Fruit fly (Drosophila melanogaster) whole organism, embryonic: ENCODE measurements around the gene sqh.
A peak's percentile ranks its signal among the peaks of the same experiment; 100 is the strongest.

Source experiments
- CG10147 ChIP-seq: fragments of 200-800 bp; sonication (Bioruptor generic); optimal IDR thresholded peaks from 2 replicates; lab custom pipeline; 2019; ENCODE audit warnings: missing biosample characterization, mild to moderate bottlenecking, missing genetic modification characterization, moderate library complexity
- CG10565 ChIP-seq: fragments of 200-800 bp; sonication (Bioruptor generic); optimal IDR thresholded peaks from 3 replicates; lab custom pipeline; 2016; ENCODE audit warnings: missing biosample characterization, mild to moderate bottlenecking, missing genetic modification characterization
- CG11504 ChIP-seq: fragments of 200-800 bp; sonication (Bioruptor generic); optimal IDR thresholded peaks from 3 replicates; lab custom pipeline; 2019; ENCODE audit warnings: missing biosample characterization, mild to moderate bottlenecking, missing genetic modification characterization, moderate library complexity
- CG12659 ChIP-seq: fragments of 200-800 bp; sonication (Bioruptor generic); optimal IDR thresholded peaks from 3 replicates; lab custom pipeline; 2017; ENCODE audit warnings: mild to moderate bottlenecking, missing biosample characterization, missing genetic modification reagents, missing genetic modification characterization
- CG14050 ChIP-seq: fragments of 200-800 bp; sonication (Bioruptor generic); IDR thresholded peaks from 3 replicates; pipeline ENCODE4 v1.3.6; 2022; ENCODE audit warnings: missing biosample characterization, missing genetic modification characterization
- CG16863 ChIP-seq: fragments of 200-800 bp; sonication (Bioruptor generic); optimal IDR thresholded peaks from 3 replicates; lab custom pipeline; 2016; ENCODE audit warnings: missing biosample characterization, missing genetic modification characterization
- CG17328 ChIP-seq: fragments of 200-800 bp; sonication (Bioruptor generic); IDR thresholded peaks from 2 replicates; pipeline ENCODE4 v1.3.6; 2022; ENCODE audit warnings: missing biosample characterization, missing genetic modification characterization
- CG17385 ChIP-seq: fragments of 200-800 bp; sonication (Bioruptor generic); optimal IDR thresholded peaks from 3 replicates; lab custom pipeline; 2018; ENCODE audit warnings: missing biosample characterization, mild to moderate bottlenecking, missing genetic modification characterization
- CG18011 ChIP-seq: fragments of 200-800 bp; sonication (Bioruptor generic); optimal IDR thresholded peaks from 2 replicates; lab custom pipeline; 2017; ENCODE audit warnings: missing biosample characterization, missing genetic modification characterization, mild to moderate bottlenecking, moderate library complexity, missing genotype
- CG18764 ChIP-seq: fragments of 200-800 bp; sonication (Bioruptor generic); optimal IDR thresholded peaks from 3 replicates; lab custom pipeline; 2016; ENCODE audit warnings: missing biosample characterization, missing genetic modification characterization
- CG2116 ChIP-seq: fragments of 200-800 bp; sonication (Bioruptor generic); optimal IDR thresholded peaks from 3 replicates; lab custom pipeline; 2018; ENCODE audit warnings: missing biosample characterization, mild to moderate bottlenecking, missing genetic modification characterization
- CG31441 ChIP-seq: fragments of 200-800 bp; sonication (Bioruptor generic); IDR thresholded peaks from 2 replicates; pipeline ENCODE4 v1.3.6; 2022; ENCODE audit warnings: missing biosample characterization, missing genetic modification characterization
- CG34422 ChIP-seq: fragments of 200-800 bp; sonication (Bioruptor generic); IDR thresholded peaks from 3 replicates; pipeline ENCODE4 v1.3.6; 2022; ENCODE audit warnings: missing biosample characterization, missing genetic modification characterization
- CG4328 ChIP-seq: fragments of 200-800 bp; sonication (Bioruptor generic); optimal IDR thresholded peaks from 3 replicates; lab custom pipeline; 2017; ENCODE audit warnings: missing biosample characterization, missing genetic modification reagents, missing genetic modification characterization
- CG4424 ChIP-seq: fragments of 200-800 bp; sonication (Bioruptor generic); optimal IDR thresholded peaks from 3 replicates; lab custom pipeline; 2016; ENCODE audit warnings: missing biosample characterization, missing genetic modification characterization
- CG7928 ChIP-seq: fragments of 200-800 bp; sonication (Bioruptor generic); optimal IDR thresholded peaks from 2 replicates; lab custom pipeline; 2017; ENCODE audit warnings: missing biosample characterization, mild to moderate bottlenecking, missing genetic modification characterization
- CG7987 ChIP-seq: fragments of 200-800 bp; sonication (Bioruptor generic); optimal IDR thresholded peaks from 2 replicates; lab custom pipeline; 2018; ENCODE audit warnings: missing biosample characterization, mild to moderate bottlenecking, missing genetic modification characterization, moderate library complexity
- CoRest ChIP-seq: fragments of 200-800 bp; sonication (Bioruptor generic); optimal IDR thresholded peaks from 3 replicates; lab custom pipeline; 2018; ENCODE audit warnings: missing biosample characterization, mild to moderate bottlenecking, missing genetic modification characterization, moderate library complexity
- Fer3 ChIP-seq: fragments of 200-800 bp; sonication (Bioruptor generic); optimal IDR thresholded peaks from 2 replicates; lab custom pipeline; 2018; ENCODE audit warnings: missing biosample characterization, mild to moderate bottlenecking, missing genetic modification characterization, moderate library complexity
- HHEX ChIP-seq: fragments of 200-800 bp; sonication (Bioruptor generic); optimal IDR thresholded peaks from 3 replicates; lab custom pipeline; 2017; ENCODE audit warnings: missing biosample characterization, mild to moderate bottlenecking, missing genetic modification characterization, missing genetic modification reagents
- HmgZ ChIP-seq: fragments of 200-800 bp; sonication (Bioruptor generic); optimal IDR thresholded peaks from 2 replicates; lab custom pipeline; 2018; ENCODE audit warnings: missing biosample characterization, mild to moderate bottlenecking, missing genetic modification characterization
- MESR4 ChIP-seq: fragments of 200-800 bp; sonication (Bioruptor generic); optimal IDR thresholded peaks from 2 replicates; lab custom pipeline; 2018; ENCODE audit warnings: missing biosample characterization, mild to moderate bottlenecking, missing genetic modification characterization, moderate library complexity
- Oaz ChIP-seq: fragments of 200-800 bp; sonication (Bioruptor generic); IDR thresholded peaks from 2 replicates; pipeline ENCODE4 v1.3.6; 2022; ENCODE audit warnings: missing biosample characterization, missing genetic modification characterization
- Sry-δ ChIP-seq: fragments of 200-800 bp; sonication (Bioruptor generic); optimal IDR thresholded peaks from 2 replicates; lab custom pipeline; 2016; ENCODE audit warnings: missing biosample characterization, missing genetic modification characterization
- YL-1 ChIP-seq: fragments of 200-800 bp; sonication (Bioruptor generic); optimal IDR thresholded peaks from 3 replicates; lab custom pipeline; 2017; ENCODE audit warnings: missing biosample characterization, mild to moderate bottlenecking, missing genetic modification characterization
- ato ChIP-seq: fragments of 200-800 bp; sonication (Bioruptor generic); IDR thresholded peaks from 2 replicates; pipeline ENCODE4 v1.3.6; 2022; ENCODE audit warnings: missing biosample characterization, missing genetic modification characterization; ENCODE audit not compliant: partially characterized antibody
- bigmax ChIP-seq: fragments of 200-800 bp; sonication (Bioruptor generic); optimal IDR thresholded peaks from 2 replicates; lab custom pipeline; 2018; ENCODE audit warnings: missing biosample characterization, mild to moderate bottlenecking, missing genetic modification characterization
- bowl ChIP-seq: fragments of 200-800 bp; sonication (Bioruptor generic); IDR thresholded peaks from 2 replicates; pipeline ENCODE4 v1.3.6; 2022; ENCODE audit warnings: missing biosample characterization, missing genetic modification characterization
- cas ChIP-seq: fragments of 200-800 bp; sonication (Bioruptor generic); IDR thresholded peaks from 2 replicates; pipeline ENCODE4 v1.3.6; 2022; ENCODE audit warnings: missing biosample characterization, missing genetic modification characterization
- cg ChIP-seq: fragments of 200-800 bp; sonication (Bioruptor generic); optimal IDR thresholded peaks from 3 replicates; lab custom pipeline; 2019; ENCODE audit warnings: missing biosample characterization, mild to moderate bottlenecking, missing genetic modification characterization, moderate library complexity
- chif ChIP-seq, 2 experiments: fragments of 200-800 bp; sonication (Bioruptor generic); optimal IDR thresholded peaks; 3 replicates each; lab custom pipeline; 2016; ENCODE audit warnings: missing biosample characterization in 2 of 2, missing genetic modification characterization in 2 of 2
- chinmo ChIP-seq: fragments of 200-800 bp; sonication (Bioruptor generic); IDR thresholded peaks from 4 replicates; pipeline ENCODE4 v1.3.6; 2022; ENCODE audit warnings: missing biosample characterization, missing genetic modification characterization; ENCODE audit not compliant: partially characterized antibody
- ci ChIP-seq: fragments of 200-800 bp; sonication (Bioruptor generic); IDR thresholded peaks from 3 replicates; pipeline ENCODE4 v1.3.6; 2022; ENCODE audit warnings: missing biosample characterization, missing genetic modification characterization
- corto ChIP-seq: fragments of 200-800 bp; sonication (Bioruptor generic); optimal IDR thresholded peaks from 2 replicates; lab custom pipeline; 2016; ENCODE audit warnings: missing biosample characterization, mild to moderate bottlenecking, missing genetic modification characterization, moderate library complexity
- crol ChIP-seq: fragments of 200-800 bp; sonication (Bioruptor generic); IDR thresholded peaks from 2 replicates; pipeline ENCODE4 v1.3.6; 2022; ENCODE audit warnings: missing biosample characterization, missing genetic modification characterization
- danr ChIP-seq: fragments of 200-800 bp; sonication (Bioruptor generic); IDR thresholded peaks from 2 replicates; pipeline ENCODE4 v1.3.6; 2022; ENCODE audit warnings: missing biosample characterization, missing genetic modification characterization
- dmrt11E ChIP-seq: fragments of 200-800 bp; sonication (Bioruptor generic); optimal IDR thresholded peaks from 3 replicates; lab custom pipeline; 2018; ENCODE audit warnings: missing biosample characterization, mild to moderate bottlenecking, missing genetic modification characterization, moderate library complexity
- fu2 ChIP-seq: fragments of 200-800 bp; sonication (Bioruptor generic); optimal IDR thresholded peaks from 2 replicates; lab custom pipeline; 2016; ENCODE audit warnings: missing biosample characterization, missing genetic modification characterization
- grn ChIP-seq: fragments of 200-800 bp; sonication (Bioruptor generic); optimal IDR thresholded peaks from 3 replicates; lab custom pipeline; 2017; ENCODE audit warnings: missing biosample characterization, missing genetic modification characterization
- pnt ChIP-seq: fragments of 200-800 bp; sonication (Bioruptor generic); optimal IDR thresholded peaks from 3 replicates; lab custom pipeline; 2016; ENCODE audit warnings: missing biosample characterization, missing genetic modification characterization
- pros ChIP-seq: fragments of 200-800 bp; sonication (Bioruptor generic); optimal IDR thresholded peaks from 3 replicates; lab custom pipeline; 2019; ENCODE audit warnings: missing biosample characterization, mild to moderate bottlenecking, missing genetic modification characterization, moderate library complexity
- row ChIP-seq: fragments of 200-800 bp; sonication (Bioruptor generic); IDR thresholded peaks from 3 replicates; pipeline ENCODE4 v1.3.6; 2022; ENCODE audit warnings: missing biosample characterization, missing genetic modification characterization
- sim ChIP-seq: fragments of 200-800 bp; sonication (Bioruptor generic); IDR thresholded peaks from 2 replicates; pipeline ENCODE4 v1.3.6; 2022; ENCODE audit warnings: missing biosample characterization, missing genetic modification characterization
- sob ChIP-seq: fragments of 200-800 bp; sonication (Bioruptor generic); IDR thresholded peaks from 2 replicates; pipeline ENCODE4 v1.3.6; 2022; ENCODE audit warnings: missing biosample characterization, missing genetic modification characterization
- z ChIP-seq: fragments of 200-800 bp; sonication (Bioruptor generic); IDR thresholded peaks from 3 replicates; pipeline ENCODE4 v1.3.6; 2022; ENCODE audit warnings: missing biosample characterization, missing genetic modification characterization

sqh gene

dm6 chrX:6224225-6225190, at the start of gene sqh (continued):
- TF ChIP-seq fu2 (no peak), bowl (GFP tag; lab: Robert Waterston, UW) (peak; percentile 69; the same call in 1 of the 2 replicates), danr (GFP tag; lab: Robert Waterston, UW) (peak; percentile 82), CG11504 (tag; lab: Kevin White, UChicago) (peak; percentile 90)
- TF ChIP-seq, all 482 proteins: peak for 375

dm6 chrX:6267745-6268582, 43.0 kb upstream of the sqh start, which contains the start of gene Spt6:
Spt6 (plus strand) TSS chrX:6267797.
- peak; percentile 69 for TF ChIP-seq crol
- peak; percentile 12 for TF ChIP-seq corto (GFP tag; lab: Kevin White, UChicago)
- TF ChIP-seq CG17328 (GFP tag; lab: Robert Waterston, UW): no peak
- TF ChIP-seq CG14050: no peak
- 0 out of 4 replicates have a peak, but pooled peaks have one; percentile 68 for TF ChIP-seq chinmo
- no peak for TF ChIP-seq sim
- no peak for TF ChIP-seq CG16863 (GFP tag; lab: Kevin White, UChicago)
- TF ChIP-seq chif (GFP tag; optimal IDR thresholded peaks at IDR 0.05; lab: Kevin White, UChicago): no peak
- no peak for TF ChIP-seq CG7987
- TF ChIP-seq bowl (GFP tag; lab: Robert Waterston, UW): no peak
- no peak for TF ChIP-seq CG4328 (GFP tag; lab: Kevin White, UChicago)
- no peak for TF ChIP-seq pros (GFP tag; lab: Kevin White, UChicago)
- peak; percentile 91 for TF ChIP-seq MESR4 (GFP tag; lab: Kevin White, UChicago)
- TF ChIP-seq cg (GFP tag; lab: Kevin White, UChicago): peak; percentile 59
- no peak for TF ChIP-seq grn (GFP tag; lab: Kevin White, UChicago)
- TF ChIP-seq CoRest (tag; lab: Kevin White, UChicago): no peak
- peak; percentile 96 for TF ChIP-seq CG17385 (GFP tag; lab: Kevin White, UChicago)
- TF ChIP-seq CG34422 (GFP tag; lab: Robert Waterston, UW): peak; percentile 40; the same call in 1 of the 3 replicates
- no peak for TF ChIP-seq CG31441 (GFP tag; lab: Robert Waterston, UW)
- no peak for TF ChIP-seq danr (GFP tag; lab: Robert Waterston, UW)
- TF ChIP-seq ci (GFP tag; lab: Robert Waterston, UW): no peak
- no peak for TF ChIP-seq sob (GFP tag; lab: Robert Waterston, UW)
- no peak for TF ChIP-seq Oaz (GFP tag; lab: Robert Waterston, UW)
- TF ChIP-seq row: no peak
- no peak for TF ChIP-seq Fer3 (tag; lab: Kevin White, UChicago)
- TF ChIP-seq HHEX: no peak
- peak; percentile 95 for TF ChIP-seq bigmax (GFP tag; lab: Kevin White, UChicago)
- TF ChIP-seq CG12659 (GFP tag; lab: Kevin White, UChicago): no peak
- TF ChIP-seq z (GFP tag; lab: Robert Waterston, UW): no peak
- no peak for TF ChIP-seq HmgZ
- TF ChIP-seq cas (GFP tag; lab: Robert Waterston, UW): no peak
- TF ChIP-seq pnt (GFP tag; lab: Kevin White, UChicago): no peak
- no peak for TF ChIP-seq CG10565 (GFP tag; lab: Kevin White, UChicago)
- no peak for TF ChIP-seq CG10147
- no peak for TF ChIP-seq CG2116 (GFP tag; lab: Kevin White, UChicago)
- TF ChIP-seq ato (GFP tag; lab: Robert Waterston, UW): no peak
- no peak for TF ChIP-seq CG18764 (GFP tag; lab: Kevin White, UChicago)
- no peak for TF ChIP-seq CG7928 (GFP tag; lab: Kevin White, UChicago)
- no peak for TF ChIP-seq Sry-δ (GFP tag; lab: Kevin White, UChicago)
- no peak for TF ChIP-seq dmrt11E (tag; lab: Kevin White, UChicago)
- no peak for TF ChIP-seq CG4424 (GFP tag; lab: Kevin White, UChicago)
- no peak for TF ChIP-seq CG18011 (GFP tag; lab: Kevin White, UChicago)
- peak; percentile 70 for TF ChIP-seq YL-1 (GFP tag; lab: Kevin White, UChicago)
